Worm (Caenorhabditis elegans): ENCODE results near the gene Y62E10A.3.

The Y62E10A.3 gene

DNA sequence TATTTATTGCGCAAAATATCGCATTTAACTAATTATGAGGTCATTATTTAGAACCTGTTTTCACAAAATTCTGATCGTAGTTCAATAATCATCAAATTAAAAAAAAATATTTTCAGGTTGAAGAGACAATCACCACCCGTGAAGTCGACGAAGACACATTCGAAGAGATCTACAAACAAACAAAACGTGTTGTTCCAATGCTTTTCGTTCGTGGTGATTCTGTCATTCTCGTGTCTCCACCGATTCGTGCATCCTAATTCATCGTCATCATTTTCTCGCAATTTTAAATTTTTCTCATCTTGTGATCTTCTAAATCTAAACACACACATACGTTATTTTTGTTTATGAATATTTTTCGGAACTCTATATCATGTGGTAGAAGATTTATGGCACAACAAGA lies 28.7 kb upstream of the Y62E10A.3 start (continued):
- TF ChIP-seq K12H6.12 (tag; optimal IDR thresholded peaks at IDR 0.05) (no peak), D2030.7 (GFP tag; IDR thresholded peaks at IDR 0.05) (no peak), F33H1.4 (GFP tag; IDR thresholded peaks at IDR 0.05) (no peak), F55B11.4 (tag; optimal IDR thresholded peaks at IDR 0.05; ENCODE audit: borderline replicate concordance, insufficient read depth) (no peak), hmg-20 (GFP tag; IDR thresholded peaks at IDR 0.05) (0 out of 2 replicates have a peak, but pooled peaks have one; percentile 3), Y67H2A.10 (GFP tag; conservative IDR thresholded peaks at IDR 0.05) (no peak), F49E8.2 (tag; optimal IDR thresholded peaks at IDR 0.05; ENCODE audit: insufficient read depth) (no peak), ztf-3 (GFP tag; optimal IDR thresholded peaks at IDR 0.05) (no peak)

DNA sequence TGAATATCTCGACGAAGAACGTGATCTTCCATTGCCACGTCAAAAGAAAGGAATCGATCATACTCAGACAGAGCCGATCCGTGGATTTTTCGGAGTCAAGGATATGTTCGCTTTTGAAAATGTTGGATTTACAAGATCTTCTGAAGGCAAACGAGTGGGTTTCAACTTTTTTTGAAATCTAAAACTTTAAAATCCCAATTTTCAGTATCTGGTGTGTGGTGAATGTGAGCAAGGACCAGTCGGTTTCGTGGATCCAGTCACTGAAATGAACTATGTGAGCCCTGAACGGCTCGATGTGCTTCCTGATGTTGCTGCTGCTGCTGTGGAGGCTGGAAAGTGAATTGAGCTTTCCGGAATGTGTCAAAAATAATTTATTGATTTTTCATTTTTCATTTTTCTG lies 26.9 kb upstream of the Y62E10A.3 start, which contains the start of gene lsm-3:
Gene lsm-3 (plus strand): TSS at position 301 of the 400 bp plus-strand sequence.
- TF ChIP-seq ceh-100 (GFP tag; IDR thresholded peaks at IDR 0.05) (no peak), hsf-1 (GFP tag; IDR thresholded peaks at IDR 0.05) (no peak), ccch-3 (GFP tag; optimal IDR thresholded peaks at IDR 0.05) (no peak), F57A8.1 (GFP tag; optimal IDR thresholded peaks at IDR 0.05) (no peak), repo-1 (tag; optimal IDR thresholded peaks at IDR 0.05) (no peak), lin-26 (GFP tag; IDR thresholded peaks at IDR 0.05) (no peak)

DNA sequence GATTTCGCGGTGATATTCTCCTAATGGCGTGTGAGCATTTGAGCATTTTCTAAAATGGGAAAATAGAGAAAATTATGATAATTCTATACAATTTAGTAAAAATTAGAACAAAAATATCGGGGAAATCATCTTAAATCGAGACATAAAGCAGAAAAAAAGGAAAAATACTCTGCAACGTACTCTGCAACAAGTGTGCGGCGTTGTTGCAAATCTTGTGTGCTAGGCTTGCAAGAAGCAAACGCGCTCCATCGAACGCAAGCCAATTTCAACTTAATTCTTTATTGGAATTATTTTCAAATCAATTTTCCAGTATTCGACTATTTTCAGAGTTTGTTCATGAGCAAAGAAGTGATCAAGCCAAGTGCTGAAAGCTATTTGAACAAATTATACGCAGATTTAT lies 26.0 kb upstream of the Y62E10A.3 start, which contains the start of the genes Y62E10A.20, Y62E10A.23 and mdt-9:
Gene Y62E10A.20 (minus strand): TSS at position 49 of the 400 bp plus-strand sequence.
Gene Y62E10A.23 (plus strand): TSS at position 282 of the 400 bp plus-strand sequence.
Gene mdt-9 (plus strand): TSS at position 338 of the 400 bp plus-strand sequence.
- peak; percentile 46 for TF ChIP-seq F33H1.4 (GFP tag; IDR thresholded peaks at IDR 0.05)
- no peak for TF ChIP-seq K12H6.12 (tag; optimal IDR thresholded peaks at IDR 0.05)
- peak; percentile 47 for TF ChIP-seq lin-40 (tag; optimal IDR thresholded peaks at IDR 0.05)
- TF ChIP-seq nhr-27 (tag; optimal IDR thresholded peaks at IDR 0.05) = no peak
- TF ChIP-seq fkh-3 (tag; optimal IDR thresholded peaks at IDR 0.05) = no peak
- peak; percentile 51; the same call in 1 of the 2 replicates for TF ChIP-seq madf-6 (GFP tag; IDR thresholded peaks at IDR 0.05)
- TF ChIP-seq nfya-2 (GFP tag; IDR thresholded peaks at IDR 0.05) = no peak
- no peak for TF ChIP-seq nhr-120 (GFP tag; IDR thresholded peaks at IDR 0.05)
- TF ChIP-seq efl-1 (GFP tag; optimal IDR thresholded peaks at IDR 0.05) = peak; percentile 38
- TF ChIP-seq lsl-1 (GFP tag; optimal IDR thresholded peaks at IDR 0.05) = peak; percentile 41
- peak; percentile 39 for TF ChIP-seq ztf-18 (tag; optimal IDR thresholded peaks at IDR 0.05)
- peak; percentile 74 for TF ChIP-seq attf-5 (GFP tag; optimal IDR thresholded peaks at IDR 0.05)
- peak; percentile 91 for TF ChIP-seq mcd-1 (GFP tag; IDR thresholded peaks at IDR 0.05)
- peak in 1 of 3 experiments; percentile 73 for TF ChIP-seq lin-35 (GFP tag; optimal IDR thresholded peaks at IDR 0.05)
- TF ChIP-seq him-1 (tag; optimal IDR thresholded peaks at IDR 0.05) = no peak
- no peak for TF ChIP-seq snpc-4 (GFP tag; optimal IDR thresholded peaks at IDR 0.05)
- TF ChIP-seq snpc-4 (tag; optimal IDR thresholded peaks at IDR 0.05) = peak; percentile 5 to 81 (median 66)
- TF ChIP-seq F10E7.11 (tag; optimal IDR thresholded peaks at IDR 0.05) = no peak
- TF ChIP-seq snpc-1.1 (tag; optimal IDR thresholded peaks at IDR 0.05; ENCODE audit: insufficient read depth) = peak; percentile 61
- TF ChIP-seq dox-1 (GFP tag; IDR thresholded peaks at IDR 0.05) = peak; percentile 59
- TF ChIP-seq F23B12.7 (tag; optimal IDR thresholded peaks at IDR 0.05; ENCODE audit: insufficient read depth) = peak; percentile 41
- TF ChIP-seq ZK185.1 (tag; optimal IDR thresholded peaks at IDR 0.05; ENCODE audit: poor library complexity, severe bottlenecking) = peak; percentile 17
- TF ChIP-seq snpc-3.4 (tag; optimal IDR thresholded peaks at IDR 0.05) = peak; percentile 3
- peak; percentile 46; the same call in 1 of the 2 replicates for TF ChIP-seq attf-6 (GFP tag; IDR thresholded peaks at IDR 0.05)
- TF ChIP-seq ceh-100 (GFP tag; IDR thresholded peaks at IDR 0.05) = peak; percentile 63
- TF ChIP-seq madf-3 (GFP tag; IDR thresholded peaks at IDR 0.05) = 0 out of 2 replicates have a peak, but pooled peaks have one; percentile 43
- no peak for TF ChIP-seq cebp-1 (GFP tag; IDR thresholded peaks at IDR 0.05)
- peak; percentile 45 for TF ChIP-seq cebp-1 (tag; optimal IDR thresholded peaks at IDR 0.05)
- peak; percentile 42 for TF ChIP-seq tbp1 (GFP tag; optimal IDR thresholded peaks at IDR 0.05)
- TF ChIP-seq snpc-1.3 (tag; optimal IDR thresholded peaks at IDR 0.05; ENCODE audit: insufficient read depth) = peak; percentile 45
- no peak for TF ChIP-seq let-607 (tag; optimal IDR thresholded peaks at IDR 0.05)
- TF ChIP-seq ceh-27 (GFP tag; optimal IDR thresholded peaks at IDR 0.05) = peak; percentile 25
- peak; percentile 29 for TF ChIP-seq lin-54 (GFP tag; optimal IDR thresholded peaks at IDR 0.05)
